Worm (Caenorhabditis elegans): ENCODE data around the gene lem-4.

lem-4 gene

ce11 chrIV:805693-806092 is 48.9 kb downstream of the lem-4 start:
- no peak for TF ChIP-seq crh-2 (tag; optimal IDR thresholded peaks at IDR 0.05)
- TF ChIP-seq nhr-237 (tag; optimal IDR thresholded peaks at IDR 0.05) = no peak
- TF ChIP-seq lsy-2 (tag; optimal IDR thresholded peaks at IDR 0.05) = no peak
- TF ChIP-seq F13H6.1 (tag; optimal IDR thresholded peaks at IDR 0.05) = no peak
- no peak for TF ChIP-seq egl-27 (tag; optimal IDR thresholded peaks at IDR 0.05)

ce11 chrIV:804802-805201 is 49.8 kb downstream of the lem-4 start, which contains the start of gene Y55F3BL.4:
Gene Y55F3BL.4, plus strand, starts transcription at chrIV:805102.
- no peak for TF ChIP-seq elt-1 (tag; optimal IDR thresholded peaks at IDR 0.05)
- no peak for TF ChIP-seq nhr-6 (tag; optimal IDR thresholded peaks at IDR 0.05)
- no peak for TF ChIP-seq lin-39 (tag; optimal IDR thresholded peaks at IDR 0.05)
- TF ChIP-seq nhr-21 (tag; optimal IDR thresholded peaks at IDR 0.05) = no peak
- TF ChIP-seq zag-1 (tag; optimal IDR thresholded peaks at IDR 0.05) = no peak
- no peak for TF ChIP-seq unc-55 (GFP tag; optimal IDR thresholded peaks at IDR 0.05)
- TF ChIP-seq peb-1 (tag; optimal IDR thresholded peaks at IDR 0.05) = no peak
- no peak for TF ChIP-seq ZK546.5 (tag; optimal IDR thresholded peaks at IDR 0.05)
- TF ChIP-seq nhr-11 (tag; optimal IDR thresholded peaks at IDR 0.05) = no peak
- TF ChIP-seq nhr-12 (tag; optimal IDR thresholded peaks at IDR 0.05) = no peak
- no peak for TF ChIP-seq nhr-129 (tag; optimal IDR thresholded peaks at IDR 0.05)
- no peak for TF ChIP-seq mab-5 (tag; optimal IDR thresholded peaks at IDR 0.05)

- TF ChIP-seq sma-9 (GFP tag; optimal IDR thresholded peaks at IDR 0.05) (no peak), sma-9 (tag; optimal IDR thresholded peaks at IDR 0.05) (no peak), ZK546.5 (tag; optimal IDR thresholded peaks at IDR 0.05) (no peak), nhr-10 (tag; optimal IDR thresholded peaks at IDR 0.05) (no peak), fos-1 (tag; optimal IDR thresholded peaks at IDR 0.05) (no peak), lin-13 (GFP tag; optimal IDR thresholded peaks at IDR 0.05) (no peak), nhr-129 (tag; optimal IDR thresholded peaks at IDR 0.05) (no peak), R02D3.7 (tag; optimal IDR thresholded peaks at IDR 0.05) (no peak), sma-3 (GFP tag; optimal IDR thresholded peaks at IDR 0.05) (no peak), ztf-1 (GFP tag; conservative IDR thresholded peaks at IDR 0.05) (no peak), F13H6.1 (tag; optimal IDR thresholded peaks at IDR 0.05) (no peak), nhr-77 (tag; optimal IDR thresholded peaks at IDR 0.05) (no peak), nhr-11 (tag; optimal IDR thresholded peaks at IDR 0.05) (no peak), aly-2 (tag; optimal IDR thresholded peaks at IDR 0.05) (no peak), alr-1 (tag; optimal IDR thresholded peaks at IDR 0.05) (no peak), ceh-16 (tag; optimal IDR thresholded peaks at IDR 0.05) (no peak), ztf-4 (tag; optimal IDR thresholded peaks at IDR 0.05) (no peak)
These were observed 53.4 kb downstream of the lem-4 start for ce11 chrIV:801162-801561.

ce11 chrIV:800518-800917 is 54.1 kb downstream of the lem-4 start, which contains the start of gene mrpl-46:
Gene mrpl-46, plus strand, starts transcription at chrIV:800818.
- TF ChIP-seq ztf-1 (GFP tag; conservative IDR thresholded peaks at IDR 0.05) = no peak
- no peak for TF ChIP-seq nhr-21 (tag; optimal IDR thresholded peaks at IDR 0.05)
- no peak for TF ChIP-seq unc-62 (GFP tag; optimal IDR thresholded peaks at IDR 0.05)
- TF ChIP-seq lin-39 (tag; optimal IDR thresholded peaks at IDR 0.05) = no peak
- no peak for TF ChIP-seq sma-9 (GFP tag; optimal IDR thresholded peaks at IDR 0.05)
- no peak for TF ChIP-seq sma-9 (tag; optimal IDR thresholded peaks at IDR 0.05)
- TF ChIP-seq ama-1 (optimal IDR thresholded peaks at IDR 0.05) = no peak
- TF ChIP-seq egl-27 (tag; optimal IDR thresholded peaks at IDR 0.05) = no peak
- no peak for TF ChIP-seq alr-1 (tag; optimal IDR thresholded peaks at IDR 0.05)
- no peak for TF ChIP-seq lin-13 (GFP tag; optimal IDR thresholded peaks at IDR 0.05)
- no peak for TF ChIP-seq blmp-1 (tag; optimal IDR thresholded peaks at IDR 0.05; ENCODE audit: insufficient read depth)
- no peak for TF ChIP-seq nhr-25 (tag; optimal IDR thresholded peaks at IDR 0.05)
- no peak for TF ChIP-seq mdl-1 (tag; optimal IDR thresholded peaks at IDR 0.05)
